Fruit fly (Drosophila melanogaster): Measurements from ENCODE around the gene bnl.

DNA sequence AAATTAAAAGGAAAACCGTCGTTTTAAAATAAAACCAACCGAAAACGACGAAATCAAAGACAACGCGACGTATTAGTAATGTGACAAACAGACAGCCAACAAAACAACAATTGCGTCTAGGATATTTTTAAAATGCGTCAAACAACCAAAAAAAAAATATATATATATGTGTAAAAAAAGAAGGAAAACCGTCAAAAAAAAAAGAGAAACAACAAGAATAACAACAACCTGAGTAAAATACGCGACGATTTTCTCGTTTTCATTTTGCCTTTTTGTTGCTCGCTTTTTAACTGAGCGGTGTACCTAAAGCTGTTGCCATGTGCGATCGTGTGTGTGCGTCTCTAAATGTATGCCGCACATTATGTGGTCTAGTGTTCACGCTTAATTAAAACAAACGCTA is 3.1 kb downstream of the bnl start:
- no peak for TF ChIP-seq CG33017 (tag; optimal IDR thresholded peaks at IDR 0.05)
- no peak for TF ChIP-seq bab1 (GFP tag; optimal IDR thresholded peaks at IDR 0.05)
- no peak for TF ChIP-seq CG7045 (GFP tag; optimal IDR thresholded peaks at IDR 0.05)
- no peak for TF ChIP-seq CG12768 (GFP tag; optimal IDR thresholded peaks at IDR 0.05)
- no peak for TF ChIP-seq pad (GFP tag; optimal IDR thresholded peaks at IDR 0.05)
- TF ChIP-seq ovo (GFP tag; optimal IDR thresholded peaks at IDR 0.05), result no peak
- TF ChIP-seq toe (GFP tag; optimal IDR thresholded peaks at IDR 0.05), result no peak
- TF ChIP-seq Crg-1 (GFP tag; optimal IDR thresholded peaks at IDR 0.05), result no peak
- no peak for TF ChIP-seq Clk (GFP tag; optimal IDR thresholded peaks at IDR 0.05)
- TF ChIP-seq CG5204 (GFP tag; optimal IDR thresholded peaks at IDR 0.05), result no peak
- no peak for TF ChIP-seq CG1620 (GFP tag; optimal IDR thresholded peaks at IDR 0.05)
- TF ChIP-seq kay (GFP tag; ENCODE audit: borderline replicate concordance), result peak; percentile 11

Measured in whole organism, adult.